Fruit fly (Drosophila melanogaster): ENCODE measurements around the gene CG34178.

CG34178 gene

dm6 chr2L:4417982-4418381 is 15.7 kb upstream of the CG34178 start (continued):
- no peak for TF ChIP-seq CG6683 (GFP tag; optimal IDR thresholded peaks at IDR 0.05)
- peak; percentile 54 for TF ChIP-seq sens (GFP tag)
- peak; percentile 78 for TF ChIP-seq Ets65A (GFP tag)
- TF ChIP-seq sisA (GFP tag; IDR thresholded peaks at IDR 0.05) = 0 out of 2 replicates have a peak, but pooled peaks have one; percentile 24
- peak; percentile 42; the same call in 1 of the 2 replicates for TF ChIP-seq CG14441 (GFP tag; IDR thresholded peaks at IDR 0.05)
- peak; percentile 7 for TF ChIP-seq mirr (GFP tag; optimal IDR thresholded peaks at IDR 0.05)
- peak; percentile 34 for TF ChIP-seq CG1832 (GFP tag; optimal IDR thresholded peaks at IDR 0.05)
- TF ChIP-seq zfh1 (GFP tag; IDR thresholded peaks at IDR 0.05) = 0 out of 3 replicates have a peak, but pooled peaks have one; percentile 16
- TF ChIP-seq dpn (GFP tag; optimal IDR thresholded peaks at IDR 0.05) = peak in 1 of 2 experiments; percentile 4
- TF ChIP-seq CG10959 (GFP tag; IDR thresholded peaks at IDR 0.05) = peak; percentile 34; the same call in 1 of the 2 replicates
- peak in 1 of 2 experiments; percentile 10 for TF ChIP-seq Pdp1 (GFP tag; optimal IDR thresholded peaks at IDR 0.05)
- TF ChIP-seq NFAT (GFP tag; IDR thresholded peaks at IDR 0.05) = 0 out of 2 replicates have a peak, but pooled peaks have one; percentile 23
- TF ChIP-seq pan (optimal IDR thresholded peaks at IDR 0.05) = no peak
- peak in 1 of 2 experiments; percentile 31 for TF ChIP-seq pan (GFP tag; optimal IDR thresholded peaks at IDR 0.05 in 1 of 2, IDR thresholded peaks at IDR 0.05 in 1 of 2)
- TF ChIP-seq CG42726 (GFP tag; IDR thresholded peaks at IDR 0.05; ENCODE audit: partially characterized antibody) = 0 out of 2 replicates have a peak, but pooled peaks have one; percentile 60
- no peak for TF ChIP-seq jumu (GFP tag; optimal IDR thresholded peaks at IDR 0.05)
- peak; percentile 91 for TF ChIP-seq Dip2 (GFP tag; IDR thresholded peaks at IDR 0.05)
- no peak for TF ChIP-seq CG9437 (GFP tag; optimal IDR thresholded peaks at IDR 0.05)
- peak; percentile 59; the same call in 1 of the 3 replicates for TF ChIP-seq sr (GFP tag; IDR thresholded peaks at IDR 0.05)
- peak; percentile 33; the same call in 1 of the 2 replicates for TF ChIP-seq onecut (GFP tag; IDR thresholded peaks at IDR 0.05)
- TF ChIP-seq ara (GFP tag; IDR thresholded peaks at IDR 0.05) = peak; percentile 33; the same call in 1 of the 2 replicates
- 0 out of 2 replicates have a peak, but pooled peaks have one; percentile 22 for TF ChIP-seq ssp (GFP tag; IDR thresholded peaks at IDR 0.05)
- no peak for TF ChIP-seq Bgb (GFP tag; IDR thresholded peaks at IDR 0.05; ENCODE audit: partially characterized antibody)
- TF ChIP-seq CG30020 (tag; optimal IDR thresholded peaks at IDR 0.05) = no peak
- TF ChIP-seq Fer2 (tag; optimal IDR thresholded peaks at IDR 0.05) = no peak
- 0 out of 2 replicates have a peak, but pooled peaks have one; percentile 8 for TF ChIP-seq Nf-YA (GFP tag; IDR thresholded peaks at IDR 0.05)
- no peak for TF ChIP-seq amos (GFP tag; IDR thresholded peaks at IDR 0.05; ENCODE audit: partially characterized antibody)
- no peak for TF ChIP-seq lov (optimal IDR thresholded peaks at IDR 0.05)
- TF ChIP-seq lov (GFP tag; IDR thresholded peaks at IDR 0.05) = 0 out of 3 replicates have a peak, but pooled peaks have one; percentile 51
- TF ChIP-seq CG9609 (GFP tag; optimal IDR thresholded peaks at IDR 0.05) = no peak
- TF ChIP-seq H2.0 (GFP tag; IDR thresholded peaks at IDR 0.05) = 0 out of 2 replicates have a peak, but pooled peaks have one; percentile 35
- peak; percentile 38 for TF ChIP-seq CG10366 (GFP tag; IDR thresholded peaks at IDR 0.05)
- TF ChIP-seq wek (GFP tag; optimal IDR thresholded peaks at IDR 0.05) = no peak

dm6 chr2L:4418819-4419218 is 14.9 kb upstream of the CG34178 start:
- TF ChIP-seq Tbp (GFP tag; optimal IDR thresholded peaks at IDR 0.05) (no peak), HLH4C (GFP tag; IDR thresholded peaks at IDR 0.05; ENCODE audit: partially characterized antibody) (peak; percentile 68), CG34224 (GFP tag; IDR thresholded peaks at IDR 0.05; ENCODE audit: partially characterized antibody) (0 out of 3 replicates have a peak, but pooled peaks have one; percentile 35), Bdp1 (GFP tag; optimal IDR thresholded peaks at IDR 0.05) (peak; percentile 93), CG42726 (GFP tag; IDR thresholded peaks at IDR 0.05; ENCODE audit: partially characterized antibody) (peak; percentile 55), onecut (GFP tag; IDR thresholded peaks at IDR 0.05) (no peak), zen2 (GFP tag; IDR thresholded peaks at IDR 0.05; ENCODE audit: partially characterized antibody) (peak; percentile 42; the same call in 2 of the 3 replicates), CG6791 (GFP tag; IDR thresholded peaks at IDR 0.05; ENCODE audit: partially characterized antibody) (peak; percentile 77), Doc3 (GFP tag; IDR thresholded peaks at IDR 0.05; ENCODE audit: partially characterized antibody) (0 out of 3 replicates have a peak, but pooled peaks have one; percentile 22), Scr (GFP tag; IDR thresholded peaks at IDR 0.05; ENCODE audit: partially characterized antibody) (peak; percentile 52), scrt (GFP tag; optimal IDR thresholded peaks at IDR 0.05) (no peak), CG7963 (GFP tag; IDR thresholded peaks at IDR 0.05; ENCODE audit: partially characterized antibody) (peak; percentile 51; the same call in 2 of the 3 replicates), amos (GFP tag; IDR thresholded peaks at IDR 0.05; ENCODE audit: partially characterized antibody) (peak; percentile 67; the same call in 1 of the 2 replicates), Bgb (GFP tag; IDR thresholded peaks at IDR 0.05; ENCODE audit: partially characterized antibody) (peak; percentile 76), ato (GFP tag; IDR thresholded peaks at IDR 0.05; ENCODE audit: partially characterized antibody) (peak; percentile 37; the same call in 1 of the 2 replicates), gfzf (GFP tag; optimal IDR thresholded peaks at IDR 0.05) (no peak), nerfin-2 (GFP tag; IDR thresholded peaks at IDR 0.05; ENCODE audit: partially characterized antibody) (peak; percentile 46; the same call in 1 of the 2 replicates), CG16813 (GFP tag; IDR thresholded peaks at IDR 0.05; ENCODE audit: partially characterized antibody) (peak; percentile 50; the same call in 2 of the 3 replicates), dan (GFP tag; IDR thresholded peaks at IDR 0.05) (no peak)
